Worm (Caenorhabditis elegans): ENCODE results near the gene nduv-3.

The nduv-3 gene

DNA sequence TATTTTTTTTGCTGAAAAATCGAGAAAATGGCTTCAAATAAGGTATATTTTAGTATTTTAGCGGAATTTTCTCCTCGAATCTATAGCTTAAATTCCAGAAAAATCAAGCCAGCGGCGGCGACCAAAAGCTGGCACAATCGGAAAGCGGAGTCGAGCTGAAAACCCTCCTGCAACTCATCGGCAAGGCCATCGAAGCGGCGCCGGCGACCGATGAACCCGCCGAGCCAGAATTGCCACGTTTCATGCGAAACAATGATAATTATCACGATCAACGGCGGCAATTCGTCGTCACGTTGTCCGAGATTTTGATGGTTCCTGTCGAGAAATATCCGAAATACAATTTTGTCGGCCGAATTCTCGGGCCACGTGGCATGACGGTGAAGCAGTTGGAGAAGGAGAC, 30.7 kb upstream of the nduv-3 start, which contains the start of gene Y69A2AR.32:
TSS of gene Y69A2AR.32 (plus strand) at position 28 of the 400 bp plus-strand sequence.
- TF ChIP-seq flt-1 (GFP tag; IDR thresholded peaks at IDR 0.05) (no peak), klf-2 (GFP tag; conservative IDR thresholded peaks at IDR 0.05) (no peak), ref-1 (GFP tag; conservative IDR thresholded peaks at IDR 0.05) (no peak), cog-1 (tag; optimal IDR thresholded peaks at IDR 0.05) (no peak), ztf-29 (GFP tag; IDR thresholded peaks at IDR 0.05) (no peak), tab-1 (GFP tag; IDR thresholded peaks at IDR 0.05) (no peak), T22C8.4 (GFP tag; IDR thresholded peaks at IDR 0.05) (no peak), ztf-23 (GFP tag; IDR thresholded peaks at IDR 0.05) (no peak), med-1 (GFP tag; optimal IDR thresholded peaks at IDR 0.05; ENCODE audit: insufficient read depth) (no peak)

ce11 chrIV:2610974-2611373, 30.1 kb upstream of the nduv-3 start:
- TF ChIP-seq T22C8.4 (GFP tag; IDR thresholded peaks at IDR 0.05) (peak; percentile 28; the same call in 1 of the 2 replicates), flt-1 (GFP tag; IDR thresholded peaks at IDR 0.05) (no peak)

DNA sequence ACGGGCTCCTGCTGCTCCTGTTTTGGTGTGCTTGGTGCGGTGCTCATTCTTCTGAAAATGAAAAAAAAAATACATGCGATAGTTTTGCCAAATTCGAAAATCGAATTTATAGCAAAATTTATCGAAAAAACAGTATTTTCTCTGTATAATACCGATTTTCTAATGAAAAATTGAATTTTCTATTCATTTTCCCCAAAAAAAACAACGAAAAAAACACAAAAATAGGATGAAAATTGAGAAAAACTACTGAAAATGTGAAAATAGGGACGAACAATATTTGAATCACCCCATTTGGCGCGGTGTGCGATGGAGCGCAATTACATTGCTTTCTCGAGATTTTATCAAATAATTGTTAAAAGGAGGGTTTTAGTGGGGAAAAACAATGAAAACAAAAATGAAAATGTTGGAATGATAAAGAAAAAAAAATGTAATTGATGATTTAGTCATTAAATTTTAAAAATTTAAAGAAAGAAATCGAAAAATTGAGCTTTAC, 28.1 kb upstream of the nduv-3 start, which contains the start of gene Y69A2AR.28:
TSS of gene Y69A2AR.28 (minus strand) at position 51 of the 493 bp plus-strand sequence.
- TF ChIP-seq flt-1 (GFP tag; IDR thresholded peaks at IDR 0.05) (no peak), ztf-23 (GFP tag; IDR thresholded peaks at IDR 0.05) (no peak), cog-1 (tag; optimal IDR thresholded peaks at IDR 0.05) (no peak), tab-1 (GFP tag; IDR thresholded peaks at IDR 0.05) (no peak), ref-1 (GFP tag; conservative IDR thresholded peaks at IDR 0.05) (no peak), ztf-29 (GFP tag; IDR thresholded peaks at IDR 0.05) (no peak), T22C8.4 (GFP tag; IDR thresholded peaks at IDR 0.05) (no peak), klf-2 (GFP tag; conservative IDR thresholded peaks at IDR 0.05) (no peak), med-1 (GFP tag; optimal IDR thresholded peaks at IDR 0.05; ENCODE audit: insufficient read depth) (no peak)

- TF ChIP-seq klf-2 (GFP tag; conservative IDR thresholded peaks at IDR 0.05) (no peak), ref-1 (GFP tag; conservative IDR thresholded peaks at IDR 0.05) (no peak), med-1 (GFP tag; optimal IDR thresholded peaks at IDR 0.05; ENCODE audit: insufficient read depth) (no peak), flt-1 (GFP tag; IDR thresholded peaks at IDR 0.05) (no peak), cog-1 (tag; optimal IDR thresholded peaks at IDR 0.05) (no peak), ztf-29 (GFP tag; IDR thresholded peaks at IDR 0.05) (no peak)
Observed at ce11 chrIV:2613754-2614244, 27.3 kb upstream of the nduv-3 start, which contains the start of gene daao-1. TSS of gene daao-1 (plus strand) at chrIV:2614194.

DNA sequence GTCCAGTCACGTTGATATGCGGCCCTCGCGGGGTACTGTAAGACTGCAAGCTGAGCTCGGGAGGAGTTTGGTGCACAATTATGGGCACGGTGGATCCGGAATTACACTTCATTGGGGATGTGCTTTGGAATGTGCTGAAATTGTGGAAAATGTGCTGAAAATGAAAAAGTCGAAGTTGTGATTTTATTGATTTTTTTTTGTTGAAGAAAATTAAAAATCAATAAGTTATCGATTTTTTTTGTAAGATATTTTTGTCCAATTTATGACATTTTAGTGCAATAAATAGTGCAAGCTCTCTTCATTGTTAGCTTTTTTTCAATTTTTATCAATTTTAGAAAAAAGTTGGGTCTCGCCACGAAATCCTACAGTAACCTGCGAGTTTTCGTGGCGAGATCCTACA, 24.3 kb upstream of the nduv-3 start:
- TF ChIP-seq T22C8.4 (GFP tag; IDR thresholded peaks at IDR 0.05) (peak; percentile 69; the same call in 1 of the 2 replicates), med-1 (GFP tag; optimal IDR thresholded peaks at IDR 0.05; ENCODE audit: insufficient read depth) (no peak)

ce11 chrIV:2618611-2619010, 22.5 kb upstream of the nduv-3 start, which contains the start of gene smf-3:
TSS of gene smf-3 (plus strand) at chrIV:2618869.
- TF ChIP-seq klf-2 (GFP tag; conservative IDR thresholded peaks at IDR 0.05) = no peak
- TF ChIP-seq ztf-29 (GFP tag; IDR thresholded peaks at IDR 0.05) = no peak
- no peak for TF ChIP-seq cog-1 (tag; optimal IDR thresholded peaks at IDR 0.05)
- no peak for TF ChIP-seq ztf-23 (GFP tag; IDR thresholded peaks at IDR 0.05)
- no peak for TF ChIP-seq tab-1 (GFP tag; IDR thresholded peaks at IDR 0.05)
- TF ChIP-seq ref-1 (GFP tag; conservative IDR thresholded peaks at IDR 0.05) = no peak
- TF ChIP-seq T22C8.4 (GFP tag; IDR thresholded peaks at IDR 0.05) = no peak
- no peak for TF ChIP-seq med-1 (GFP tag; optimal IDR thresholded peaks at IDR 0.05; ENCODE audit: insufficient read depth)
- TF ChIP-seq flt-1 (GFP tag; IDR thresholded peaks at IDR 0.05) = no peak

DNA sequence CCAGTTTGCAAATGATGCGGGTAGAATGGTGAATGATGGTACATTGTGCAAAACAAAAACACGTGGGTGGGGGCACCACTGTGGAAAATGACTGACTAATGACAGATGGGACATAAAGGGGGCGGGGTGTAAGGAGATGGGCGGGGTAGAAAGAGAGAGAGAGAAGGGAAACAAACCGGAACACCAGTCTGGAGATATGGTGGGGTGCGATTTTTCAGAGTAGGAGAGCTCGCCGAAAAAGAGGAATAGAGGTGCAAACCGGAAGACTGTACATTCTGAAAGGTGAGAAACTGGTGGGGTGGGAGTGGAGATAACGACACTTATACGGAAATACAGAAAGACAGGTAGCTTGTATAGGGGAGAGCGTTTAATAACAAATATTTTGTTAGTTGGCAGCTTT, 12.9 kb upstream of the nduv-3 start, which contains the start of gene ngn-1:
TSS of gene ngn-1 (minus strand) at position 101 of the 400 bp plus-strand sequence.
- no peak for TF ChIP-seq klf-2 (GFP tag; conservative IDR thresholded peaks at IDR 0.05)
- no peak for TF ChIP-seq ztf-29 (GFP tag; IDR thresholded peaks at IDR 0.05)
- TF ChIP-seq ztf-23 (GFP tag; IDR thresholded peaks at IDR 0.05) = no peak
- no peak for TF ChIP-seq flt-1 (GFP tag; IDR thresholded peaks at IDR 0.05)
- no peak for TF ChIP-seq ref-1 (GFP tag; conservative IDR thresholded peaks at IDR 0.05)
- TF ChIP-seq tab-1 (GFP tag; IDR thresholded peaks at IDR 0.05) = no peak
- TF ChIP-seq med-1 (GFP tag; optimal IDR thresholded peaks at IDR 0.05; ENCODE audit: insufficient read depth) = no peak
- no peak for TF ChIP-seq cog-1 (tag; optimal IDR thresholded peaks at IDR 0.05)
- no peak for TF ChIP-seq T22C8.4 (GFP tag; IDR thresholded peaks at IDR 0.05)

ce11 chrIV:2630145-2630544, 11.0 kb upstream of the nduv-3 start:
- TF ChIP-seq cog-1 (tag; optimal IDR thresholded peaks at IDR 0.05) (no peak), ztf-23 (GFP tag; IDR thresholded peaks at IDR 0.05) (no peak), med-1 (GFP tag; optimal IDR thresholded peaks at IDR 0.05; ENCODE audit: insufficient read depth) (no peak), ztf-29 (GFP tag; IDR thresholded peaks at IDR 0.05) (no peak), tab-1 (GFP tag; IDR thresholded peaks at IDR 0.05) (no peak), klf-2 (GFP tag; conservative IDR thresholded peaks at IDR 0.05) (no peak), T22C8.4 (GFP tag; IDR thresholded peaks at IDR 0.05) (no peak), ref-1 (GFP tag; conservative IDR thresholded peaks at IDR 0.05) (no peak), flt-1 (GFP tag; IDR thresholded peaks at IDR 0.05) (no peak)

ce11 chrIV:2634992-2635391, 6.1 kb upstream of the nduv-3 start:
- 0 out of 2 replicates have a peak, but pooled peaks have one; percentile 15 for TF ChIP-seq flt-1 (GFP tag; IDR thresholded peaks at IDR 0.05)
- no peak for TF ChIP-seq ztf-29 (GFP tag; IDR thresholded peaks at IDR 0.05)

DNA sequence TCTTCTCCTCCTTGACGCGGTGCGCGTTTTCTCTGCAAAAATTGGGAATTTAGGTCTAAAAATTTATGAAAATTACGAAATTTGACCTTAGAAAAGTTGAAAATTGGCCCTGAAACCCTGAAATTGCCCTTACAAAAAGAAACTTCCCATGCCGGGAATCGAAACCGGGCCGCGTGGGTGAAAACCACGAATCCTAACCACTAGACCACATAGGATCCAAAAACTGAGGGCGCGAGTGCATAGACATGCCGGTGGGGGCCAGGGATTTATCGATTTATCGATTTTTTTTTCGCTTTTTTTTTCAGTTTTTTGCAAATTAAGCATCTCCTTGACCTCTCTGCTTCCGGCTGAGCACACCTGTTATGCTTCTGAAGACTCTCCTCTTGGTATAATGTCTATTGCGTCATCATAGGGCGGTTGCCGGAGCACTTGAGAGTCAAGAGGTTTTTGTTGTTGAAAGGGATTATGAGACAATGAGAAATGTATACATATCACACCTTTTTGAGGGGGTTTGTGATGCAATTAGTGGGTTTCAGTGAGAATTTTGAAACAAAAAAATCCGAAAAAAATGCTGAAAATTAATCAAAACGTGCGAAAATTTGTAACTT, 1.3 kb upstream of the nduv-3 start:
- TF ChIP-seq klf-2 (GFP tag; conservative IDR thresholded peaks at IDR 0.05) (peak; percentile 72; the same call in 1 of the 2 replicates), ztf-23 (GFP tag; IDR thresholded peaks at IDR 0.05) (peak; percentile 82), tab-1 (GFP tag; IDR thresholded peaks at IDR 0.05) (peak; percentile 84), ref-1 (GFP tag; conservative IDR thresholded peaks at IDR 0.05) (peak; percentile 72), flt-1 (GFP tag; IDR thresholded peaks at IDR 0.05) (peak; percentile 78; the same call in 1 of the 2 replicates), cog-1 (tag; optimal IDR thresholded peaks at IDR 0.05) (no peak), med-1 (GFP tag; optimal IDR thresholded peaks at IDR 0.05; ENCODE audit: insufficient read depth) (no peak), T22C8.4 (GFP tag; IDR thresholded peaks at IDR 0.05) (peak; percentile 99), ztf-29 (GFP tag; IDR thresholded peaks at IDR 0.05) (peak; percentile 72)

All from whole organism, midembryonic.